Fruit fly (Drosophila melanogaster) whole organism, wandering third instar larva: ENCODE measurements around the gene CG42534.

Experiments
- Abd-B ChIP-seq: fragments of >200 bp; optimal IDR thresholded peaks from 2 replicates; lab custom pipeline; 2017; ENCODE audit warnings: missing biosample characterization, missing genetic modification characterization
- Dfd ChIP-seq: fragments of >200 bp; optimal IDR thresholded peaks from 2 replicates; lab custom pipeline; 2017; ENCODE audit warnings: missing biosample characterization, missing genetic modification characterization
- Dif ChIP-seq: fragments of 200-275, 200-300 bp; sonication (Bioruptor generic); optimal IDR thresholded peaks from 2 replicates; lab custom pipeline; 2018; ENCODE audit warnings: missing biosample characterization, missing genetic modification characterization; ENCODE audit not compliant: partially characterized antibody
- OdsH ChIP-seq: fragments of 200-800 bp; sonication (Bioruptor generic); optimal IDR thresholded peaks from 2 replicates; lab custom pipeline; 2016; ENCODE audit warnings: missing biosample characterization, mild to moderate bottlenecking, missing genetic modification characterization
- fru ChIP-seq: fragments of 200-800 bp; sonication (Bioruptor generic); optimal IDR thresholded peaks from 3 replicates; lab custom pipeline; 2016; ENCODE audit warnings: missing biosample characterization, mild to moderate bottlenecking, missing genetic modification characterization
- lola ChIP-seq: fragments of >200 bp; optimal IDR thresholded peaks from 2 replicates; lab custom pipeline; 2017; ENCODE audit warnings: missing biosample characterization, missing genetic modification characterization
- psq ChIP-seq: fragments of 200-800 bp; sonication (Bioruptor generic); optimal IDR thresholded peaks from 3 replicates; lab custom pipeline; 2017; ENCODE audit warnings: missing biosample characterization, mild to moderate bottlenecking, missing genetic modification characterization, moderate library complexity

DNA sequence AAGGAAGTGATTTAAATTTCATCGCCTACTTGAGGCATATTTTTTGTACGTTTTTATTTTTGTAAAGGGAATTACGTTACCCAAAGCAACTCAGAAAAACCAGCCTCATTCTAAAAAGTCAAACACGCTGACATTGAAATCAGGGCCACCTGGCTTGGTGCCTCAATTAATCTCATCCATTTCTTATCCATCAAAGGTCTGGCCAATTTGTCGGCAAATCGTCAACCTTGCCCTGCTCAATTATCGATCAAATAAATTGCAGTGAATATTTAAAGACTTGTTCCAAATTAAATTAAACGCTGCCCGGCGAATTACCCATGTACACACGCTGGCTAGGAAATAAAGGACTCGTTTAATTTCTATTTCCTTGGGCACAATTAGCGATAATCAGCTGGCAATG is 9.6 kb upstream of the CG42534 start, which contains the start of gene CG3330:
- TF ChIP-seq Dfd (GFP tag; lab: Kevin White, UChicago), result no peak
- no peak for TF ChIP-seq psq
- TF ChIP-seq Dif (GFP tag; lab: Kevin White, UChicago), result no peak
- TF ChIP-seq lola (GFP tag; lab: Kevin White, UChicago), result no peak
- TF ChIP-seq OdsH (GFP tag; lab: Kevin White, UChicago), result no peak
- TF ChIP-seq fru, result no peak
- no peak for TF ChIP-seq Abd-B (GFP tag; lab: Kevin White, UChicago)
